Fruit fly (Drosophila melanogaster): ENCODE results near the gene Rh2.

The Rh2 gene

dm6 chr3R:18899123-18899522 lies at the start of gene Rh2:
Gene Rh2, plus strand, starts transcription at chr3R:18899423.
- TF ChIP-seq fd96Ca (GFP tag; IDR thresholded peaks at IDR 0.05) (no peak), CG9948 (tag; optimal IDR thresholded peaks at IDR 0.05) (no peak), D1 (tag; optimal IDR thresholded peaks at IDR 0.05) (no peak), CG10348 (GFP tag; IDR thresholded peaks at IDR 0.05) (no peak), CG32121 (GFP tag; IDR thresholded peaks at IDR 0.05) (no peak), CG12605 (GFP tag; IDR thresholded peaks at IDR 0.05) (no peak), EcR (GFP tag; optimal IDR thresholded peaks at IDR 0.05) (no peak), Pif1B (GFP tag; optimal IDR thresholded peaks at IDR 0.05) (no peak), CG14655 (GFP tag; optimal IDR thresholded peaks at IDR 0.05) (no peak), Snoo (tag; optimal IDR thresholded peaks at IDR 0.05) (no peak), Ets98B (GFP tag; IDR thresholded peaks at IDR 0.05) (no peak)

- TF ChIP-seq gl (tag; optimal IDR thresholded peaks at IDR 0.05) = no peak
- no peak for TF ChIP-seq D1 (tag; optimal IDR thresholded peaks at IDR 0.05)
- TF ChIP-seq CG9948 (tag; optimal IDR thresholded peaks at IDR 0.05) = no peak
- TF ChIP-seq CG34367 (tag; optimal IDR thresholded peaks at IDR 0.05) = no peak
- TF ChIP-seq CG8301 (tag; optimal IDR thresholded peaks at IDR 0.05) = no peak
- no peak for TF ChIP-seq CG32121 (GFP tag; IDR thresholded peaks at IDR 0.05)
- TF ChIP-seq fd96Ca (GFP tag; IDR thresholded peaks at IDR 0.05) = no peak
- no peak for TF ChIP-seq Pif1B (GFP tag; optimal IDR thresholded peaks at IDR 0.05)
- TF ChIP-seq CG10348 (GFP tag; IDR thresholded peaks at IDR 0.05) = no peak
- no peak for TF ChIP-seq CG13204 (GFP tag; optimal IDR thresholded peaks at IDR 0.05)
- no peak for TF ChIP-seq CG17806 (tag; optimal IDR thresholded peaks at IDR 0.05)
- TF ChIP-seq Ets98B (GFP tag; IDR thresholded peaks at IDR 0.05) = no peak
These were observed 47.5 kb upstream of the Rh2 start, which contains the start of gene CG31226 for dm6 chr3R:18851698-18852097. Gene CG31226, minus strand, starts transcription at chr3R:18851798.

DNA sequence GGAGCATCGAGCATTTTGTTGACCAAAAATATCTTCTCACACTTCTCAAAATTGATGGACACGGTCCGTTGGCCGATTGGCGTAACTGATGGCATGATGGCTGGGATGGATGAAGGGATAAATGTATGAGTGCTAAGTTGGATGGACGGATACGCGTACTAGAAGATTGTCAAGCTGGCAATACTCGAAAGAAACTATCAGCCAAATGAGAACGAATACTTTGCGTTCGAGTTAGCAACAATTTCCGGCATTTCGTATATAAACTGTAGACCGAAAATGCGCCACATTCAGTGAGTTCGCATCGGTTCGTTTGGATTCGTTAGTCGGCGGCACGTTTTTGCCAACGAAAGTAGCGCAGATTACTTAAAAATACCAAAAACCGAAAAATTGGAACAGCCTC lies 24.0 kb upstream of the Rh2 start, which contains the start of gene CG14298:
Gene CG14298 (plus strand): TSS at position 301 of the 400 bp plus-strand sequence.
- TF ChIP-seq CG8301 (tag; optimal IDR thresholded peaks at IDR 0.05) = no peak
- no peak for TF ChIP-seq CG14655 (GFP tag; optimal IDR thresholded peaks at IDR 0.05)
- no peak for TF ChIP-seq CG17806 (tag; optimal IDR thresholded peaks at IDR 0.05)
- no peak for TF ChIP-seq CG13204 (GFP tag; optimal IDR thresholded peaks at IDR 0.05)
- no peak for TF ChIP-seq Snoo (tag; optimal IDR thresholded peaks at IDR 0.05)
- TF ChIP-seq CG12605 (GFP tag; IDR thresholded peaks at IDR 0.05) = no peak
- TF ChIP-seq CG9948 (tag; optimal IDR thresholded peaks at IDR 0.05) = no peak
- TF ChIP-seq CG10348 (GFP tag; IDR thresholded peaks at IDR 0.05) = no peak
- TF ChIP-seq CG34367 (tag; optimal IDR thresholded peaks at IDR 0.05) = no peak
- TF ChIP-seq D1 (tag; optimal IDR thresholded peaks at IDR 0.05) = no peak
- TF ChIP-seq CG4496 (GFP tag; IDR thresholded peaks at IDR 0.05) = no peak

dm6 chr3R:18895227-18895626 lies 4.0 kb upstream of the Rh2 start:
- TF ChIP-seq CG32121 (GFP tag; IDR thresholded peaks at IDR 0.05) (no peak), CG13204 (GFP tag; optimal IDR thresholded peaks at IDR 0.05) (no peak), CG12605 (GFP tag; IDR thresholded peaks at IDR 0.05) (no peak), CG10348 (GFP tag; IDR thresholded peaks at IDR 0.05) (no peak), CG8301 (tag; optimal IDR thresholded peaks at IDR 0.05) (no peak), CG9948 (tag; optimal IDR thresholded peaks at IDR 0.05) (no peak), gl (tag; optimal IDR thresholded peaks at IDR 0.05) (no peak), fd96Ca (GFP tag; IDR thresholded peaks at IDR 0.05) (no peak), D1 (tag; optimal IDR thresholded peaks at IDR 0.05) (no peak), Pif1A (GFP tag; optimal IDR thresholded peaks at IDR 0.05) (no peak), CG15710 (tag; optimal IDR thresholded peaks at IDR 0.05) (no peak), EcR (GFP tag; optimal IDR thresholded peaks at IDR 0.05) (no peak), CG14655 (GFP tag; optimal IDR thresholded peaks at IDR 0.05) (no peak), Pif1B (GFP tag; optimal IDR thresholded peaks at IDR 0.05) (no peak), CG4496 (GFP tag; IDR thresholded peaks at IDR 0.05) (no peak), CG17806 (tag; optimal IDR thresholded peaks at IDR 0.05) (no peak), Ets98B (GFP tag; IDR thresholded peaks at IDR 0.05) (no peak), rn (GFP tag; IDR thresholded peaks at IDR 0.05) (no peak), CG34367 (tag; optimal IDR thresholded peaks at IDR 0.05) (no peak), CG8159 (tag; optimal IDR thresholded peaks at IDR 0.05) (no peak)

dm6 chr3R:18897821-18898220 lies 1.4 kb upstream of the Rh2 start, which contains the start of gene CG14297:
Gene CG14297, plus strand, starts transcription at chr3R:18898121.
- TF ChIP-seq EcR (GFP tag; optimal IDR thresholded peaks at IDR 0.05) (no peak), rn (GFP tag; IDR thresholded peaks at IDR 0.05) (no peak), CG8301 (tag; optimal IDR thresholded peaks at IDR 0.05) (no peak), Snoo (tag; optimal IDR thresholded peaks at IDR 0.05) (no peak), CG15710 (tag; optimal IDR thresholded peaks at IDR 0.05) (no peak), CG12605 (GFP tag; IDR thresholded peaks at IDR 0.05) (no peak)

- no peak for TF ChIP-seq CG14655 (GFP tag; optimal IDR thresholded peaks at IDR 0.05)
- no peak for TF ChIP-seq CG12605 (GFP tag; IDR thresholded peaks at IDR 0.05)
- TF ChIP-seq CG17806 (tag; optimal IDR thresholded peaks at IDR 0.05) = no peak
- no peak for TF ChIP-seq CG10348 (GFP tag; IDR thresholded peaks at IDR 0.05)
- no peak for TF ChIP-seq CG13204 (GFP tag; optimal IDR thresholded peaks at IDR 0.05)
- no peak for TF ChIP-seq rn (GFP tag; IDR thresholded peaks at IDR 0.05)
- TF ChIP-seq CG32121 (GFP tag; IDR thresholded peaks at IDR 0.05) = no peak
- TF ChIP-seq Snoo (tag; optimal IDR thresholded peaks at IDR 0.05) = no peak
- TF ChIP-seq CG8301 (tag; optimal IDR thresholded peaks at IDR 0.05) = no peak
- TF ChIP-seq CG4496 (GFP tag; IDR thresholded peaks at IDR 0.05) = no peak
- no peak for TF ChIP-seq CG8159 (tag; optimal IDR thresholded peaks at IDR 0.05)
- TF ChIP-seq EcR (GFP tag; optimal IDR thresholded peaks at IDR 0.05) = no peak
- no peak for TF ChIP-seq CG15710 (tag; optimal IDR thresholded peaks at IDR 0.05)
- TF ChIP-seq CG34367 (tag; optimal IDR thresholded peaks at IDR 0.05) = no peak
These were observed 2.9 kb downstream of the Rh2 start, which contains the start of gene CG14294 for dm6 chr3R:18902164-18902563. Gene CG14294, minus strand, starts transcription at chr3R:18902264.
